Worm (Caenorhabditis elegans) whole organism, L1 larva: ENCODE measurements around the gene F53C3.4.

Experiments used
- nhr-11 ChIP-seq: fragments of 150-350 bp; optimal IDR thresholded peaks from 2 replicates; lab custom pipeline; 2014; ENCODE audit warnings: missing biosample characterization, missing genetic modification characterization
- nhr-12 ChIP-seq: sonication (generic microtip); optimal IDR thresholded peaks from 2 replicates; lab custom pipeline; 2017; ENCODE audit warnings: missing biosample characterization, missing genetic modification characterization
- pqm-1 ChIP-seq: sonication (generic microtip); optimal IDR thresholded peaks from 3 replicates; lab custom pipeline; 2017; ENCODE audit warnings: missing biosample characterization, missing genetic modification characterization

DNA sequence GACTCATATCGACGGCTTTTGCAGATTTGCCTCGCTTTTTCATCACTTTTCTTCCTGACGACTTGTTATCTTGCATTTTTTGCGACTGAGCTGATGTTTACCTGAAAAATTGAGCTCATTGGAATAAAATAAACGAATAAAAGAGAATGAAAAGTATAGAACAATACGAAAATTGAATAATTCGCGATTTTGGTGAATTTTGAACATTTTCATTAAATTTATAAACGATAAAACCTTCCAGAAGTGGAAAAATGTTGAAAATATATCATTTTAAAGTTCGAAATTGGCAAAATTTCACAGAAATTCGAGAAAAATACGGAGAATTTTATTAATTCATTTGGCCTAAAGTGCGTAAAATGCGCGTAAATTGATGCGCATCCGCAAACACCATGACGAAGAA, 32.4 kb downstream of the F53C3.4 start, which contains the start of gene Y14H12B.2:
- TF ChIP-seq nhr-12 (tag; lab: Kevin White, UChicago) (no peak), pqm-1 (tag; lab: Kevin White, UChicago) (no peak), nhr-11 (tag; lab: Kevin White, UChicago) (no peak)
